Fruit fly (Drosophila melanogaster) whole organism, embryonic: Measurements from ENCODE around the gene CG32985.
A peak's percentile ranks its signal among the peaks of the same experiment; 100 is the strongest.

ENCODE experiments used
- Atf6 ChIP-seq: fragments of 200-800 bp; sonication (Bioruptor generic); IDR thresholded peaks from 2 replicates; pipeline ENCODE4 v1.3.6; 2022; ENCODE audit warnings: missing biosample characterization, missing genetic modification characterization
- CG11696 ChIP-seq: fragments of 200-800 bp; sonication (Bioruptor generic); IDR thresholded peaks from 2 replicates; pipeline ENCODE4 v1.3.6; 2022; ENCODE audit warnings: missing biosample characterization, missing genetic modification characterization
- CG12391 ChIP-seq: fragments of 200-800 bp; sonication (Bioruptor generic); optimal IDR thresholded peaks from 3 replicates; lab custom pipeline; 2018; ENCODE audit warnings: missing biosample characterization, mild to moderate bottlenecking, missing genetic modification characterization, moderate library complexity
- CG12942 ChIP-seq: fragments of 200-800 bp; sonication (Bioruptor generic); optimal IDR thresholded peaks from 3 replicates; lab custom pipeline; 2016; ENCODE audit warnings: missing biosample characterization, missing genetic modification characterization
- CG13624 ChIP-seq: fragments of 200-800 bp; sonication (Bioruptor generic); optimal IDR thresholded peaks from 2 replicates; lab custom pipeline; 2016; ENCODE audit warnings: missing biosample characterization, missing genetic modification characterization
- CG14441 ChIP-seq: fragments of 200-800 bp; sonication (Bioruptor generic); IDR thresholded peaks from 2 replicates; pipeline ENCODE4 v1.3.6; 2022; ENCODE audit warnings: missing biosample characterization, missing genetic modification characterization
- CG15601 ChIP-seq: fragments of 200-800 bp; sonication (Bioruptor generic); optimal IDR thresholded peaks from 3 replicates; lab custom pipeline; 2019; ENCODE audit warnings: missing biosample characterization, mild to moderate bottlenecking, missing genetic modification characterization, moderate library complexity
- CG15696 ChIP-seq: fragments of 200-800 bp; sonication (Bioruptor generic); optimal IDR thresholded peaks from 2 replicates; lab custom pipeline; 2019; ENCODE audit warnings: missing biosample characterization, mild to moderate bottlenecking, missing genetic modification characterization, moderate library complexity
- CG17328 ChIP-seq: fragments of 200-800 bp; sonication (Bioruptor generic); IDR thresholded peaks from 2 replicates; pipeline ENCODE4 v1.3.6; 2022; ENCODE audit warnings: missing biosample characterization, missing genetic modification characterization
- CG34224 ChIP-seq: fragments of 200-800 bp; sonication (Bioruptor generic); IDR thresholded peaks from 3 replicates; pipeline ENCODE4 v1.3.6; 2022; ENCODE audit warnings: missing biosample characterization, missing genetic modification characterization; ENCODE audit not compliant: partially characterized antibody
- CG3726 ChIP-seq: fragments of 200-800 bp; sonication (Bioruptor generic); IDR thresholded peaks from 3 replicates; pipeline ENCODE4, ENCODE4 v1.3.6; 2022; ENCODE audit warnings: missing biosample characterization, missing genetic modification characterization
- CG6272 ChIP-seq: fragments of 200-800 bp; sonication (Bioruptor generic); IDR thresholded peaks from 2 replicates; pipeline ENCODE4 v1.3.6; 2022; ENCODE audit warnings: missing biosample characterization, missing genetic modification characterization
- CG6654 ChIP-seq: fragments of 200-800 bp; sonication (Bioruptor generic); optimal IDR thresholded peaks from 2 replicates; lab custom pipeline; 2017; ENCODE audit warnings: missing biosample characterization, mild to moderate bottlenecking, missing genetic modification characterization
- CG6689 ChIP-seq: fragments of 200-800 bp; sonication (Bioruptor generic); IDR thresholded peaks from 2 replicates; pipeline ENCODE4 v1.3.6; 2022; ENCODE audit warnings: missing biosample characterization, missing genetic modification characterization
- CG6813 ChIP-seq: fragments of 200-800 bp; sonication (Bioruptor generic); optimal IDR thresholded peaks from 2 replicates; lab custom pipeline; 2017; ENCODE audit warnings: missing biosample characterization, missing genetic modification characterization, mild to moderate bottlenecking, moderate library complexity, missing genetic modification reagents
- Deaf1 ChIP-seq: fragments of 200-800 bp; optimal IDR thresholded peaks from 3 replicates; lab custom pipeline; 2019; ENCODE audit warnings: missing biosample characterization, mild to moderate bottlenecking, missing genetic modification characterization, moderate library complexity
- Doc3 ChIP-seq: fragments of 200-800 bp; sonication (Bioruptor generic); IDR thresholded peaks from 3 replicates; pipeline ENCODE4 v1.3.6; 2022; ENCODE audit warnings: missing biosample characterization, missing genetic modification characterization; ENCODE audit not compliant: partially characterized antibody
- E2f2 ChIP-seq: fragments of 200-800 bp; sonication (Bioruptor generic); IDR thresholded peaks from 2 replicates; pipeline ENCODE4 v1.3.6; 2022; ENCODE audit warnings: missing biosample characterization, missing genetic modification characterization
- Gsc ChIP-seq: fragments of 200-800 bp; sonication (Bioruptor generic); IDR thresholded peaks from 2 replicates; pipeline ENCODE4 v1.3.6; 2022; ENCODE audit warnings: missing biosample characterization, missing genetic modification characterization
- H2.0 ChIP-seq: fragments of 200-800 bp; sonication (Bioruptor generic); IDR thresholded peaks from 2 replicates; pipeline ENCODE4 v1.3.6; 2022; ENCODE audit warnings: missing biosample characterization, missing genetic modification characterization
- HLH54F ChIP-seq: fragments of 200-800 bp; sonication (Bioruptor generic); optimal IDR thresholded peaks from 3 replicates; lab custom pipeline; 2016; ENCODE audit warnings: missing biosample characterization, missing genetic modification characterization
- Hmr ChIP-seq: fragments of 200-800 bp; sonication (Bioruptor generic); optimal IDR thresholded peaks from 3 replicates; lab custom pipeline; 2017; ENCODE audit warnings: mild to moderate bottlenecking, missing biosample characterization, missing genetic modification reagents, missing genetic modification characterization
- Neu2 ChIP-seq: fragments of 200-800 bp; sonication (Bioruptor generic); optimal IDR thresholded peaks from 3 replicates; lab custom pipeline; 2016; ENCODE audit warnings: missing biosample characterization, missing genetic modification characterization, borderline replicate concordance
- Oli ChIP-seq: fragments of 200-800 bp; sonication (Bioruptor generic); optimal IDR thresholded peaks from 2 replicates; lab custom pipeline; 2018; ENCODE audit warnings: missing biosample characterization, mild to moderate bottlenecking, missing genetic modification characterization, moderate library complexity
- Side ChIP-seq: fragments of 200-800 bp; sonication (Bioruptor generic); optimal IDR thresholded peaks from 2 replicates; lab custom pipeline; 2016; ENCODE audit warnings: missing biosample characterization, missing genetic modification characterization
- Sry-δ ChIP-seq: fragments of 200-800 bp; sonication (Bioruptor generic); optimal IDR thresholded peaks from 2 replicates; lab custom pipeline; 2016; ENCODE audit warnings: missing biosample characterization, missing genetic modification characterization
- abd-A ChIP-seq: fragments of 200-800 bp; sonication (Bioruptor generic); optimal IDR thresholded peaks from 3 replicates; lab custom pipeline; 2019; ENCODE audit warnings: missing biosample characterization, mild to moderate bottlenecking, missing genetic modification characterization, moderate library complexity
- ap ChIP-seq: fragments of 200-800 bp; sonication (Bioruptor generic); IDR thresholded peaks from 2 replicates; pipeline ENCODE4 v1.3.6; 2022; ENCODE audit warnings: missing biosample characterization, missing genetic modification characterization
- az2 ChIP-seq: fragments of 200-800 bp; sonication (Bioruptor generic); optimal IDR thresholded peaks from 3 replicates; lab custom pipeline; 2016; ENCODE audit warnings: missing biosample characterization, missing genetic modification characterization
- dmrt99B ChIP-seq: fragments of 200-800 bp; sonication (Bioruptor generic); optimal IDR thresholded peaks from 2 replicates; lab custom pipeline; 2018; ENCODE audit warnings: missing biosample characterization, mild to moderate bottlenecking, missing genetic modification characterization, moderate library complexity
- dysf ChIP-seq: fragments of 200-800 bp; sonication (Bioruptor generic); IDR thresholded peaks from 3 replicates; pipeline ENCODE4 v1.3.6; 2022; ENCODE audit warnings: missing biosample characterization, missing genetic modification characterization
- fd64A ChIP-seq: fragments of 200-800 bp; sonication (Bioruptor generic); optimal IDR thresholded peaks from 3 replicates; lab custom pipeline; 2018; ENCODE audit warnings: missing biosample characterization, mild to moderate bottlenecking, missing genetic modification characterization
- ftz-f1 ChIP-seq: fragments of 200-800 bp; sonication (Bioruptor generic); optimal IDR thresholded peaks from 2 replicates; lab custom pipeline; 2016; ENCODE audit warnings: missing biosample characterization, missing genetic modification characterization
- ind ChIP-seq: fragments of 200-800 bp; sonication (Bioruptor generic); optimal IDR thresholded peaks from 3 replicates; lab custom pipeline; 2016; ENCODE audit warnings: missing biosample characterization, missing genetic modification characterization
- ken ChIP-seq: fragments of 200-800 bp; sonication (Bioruptor generic); IDR thresholded peaks from 3 replicates; pipeline ENCODE4 v1.3.6; 2022; ENCODE audit warnings: missing biosample characterization, missing genetic modification characterization
- klu ChIP-seq: fragments of 200-800 bp; sonication (Bioruptor generic); IDR thresholded peaks from 2 replicates; pipeline ENCODE4 v1.3.6; 2022; ENCODE audit warnings: missing biosample characterization, missing genetic modification characterization
- maf-S ChIP-seq: fragments of 200-800 bp; sonication (Bioruptor generic); optimal IDR thresholded peaks from 2 replicates; lab custom pipeline; 2016; ENCODE audit warnings: missing biosample characterization, missing genetic modification characterization
- nmo ChIP-seq: fragments of 200-800 bp; sonication (Bioruptor generic); optimal IDR thresholded peaks from 2 replicates; lab custom pipeline; 2018; ENCODE audit warnings: missing biosample characterization, mild to moderate bottlenecking, missing genetic modification characterization, moderate library complexity
- prd ChIP-seq, 3 experiments: fragments of >200 bp in 2 of 3; fragments of 200-800 bp in 1 of 3; sonication (Bioruptor generic) in 1 of 3; optimal IDR thresholded peaks in 2 of 3; IDR thresholded peaks in 1 of 3; 2 replicates in 2 of 3; 3 replicates in 1 of 3; pipeline versions ENCODE4 v1.3.6 to Lab custom; 2017 to 2022; ENCODE audit warnings: missing biosample characterization in 1 of 3, missing genetic modification characterization in 1 of 3
- row ChIP-seq: fragments of 200-800 bp; sonication (Bioruptor generic); IDR thresholded peaks from 3 replicates; pipeline ENCODE4 v1.3.6; 2022; ENCODE audit warnings: missing biosample characterization, missing genetic modification characterization
- sc ChIP-seq, 3 experiments: fragments of >200 bp in 2 of 3; fragments of 200-800 bp in 1 of 3; sonication (Bioruptor generic) in 1 of 3; optimal IDR thresholded peaks; 2 replicates in 2 of 3; 3 replicates in 1 of 3; lab custom pipeline; 2017; ENCODE audit warnings: mild to moderate bottlenecking in 1 of 3, missing biosample characterization in 1 of 3, missing genetic modification characterization in 1 of 3, missing genetic modification reagents in 1 of 3
- shn ChIP-seq: fragments of 200-800 bp; sonication (Bioruptor generic); optimal IDR thresholded peaks from 3 replicates; lab custom pipeline; 2016; ENCODE audit warnings: missing biosample characterization, missing genetic modification characterization
- sima ChIP-seq: fragments of 200-800 bp; sonication (Bioruptor generic); optimal IDR thresholded peaks from 2 replicates; lab custom pipeline; 2016; ENCODE audit warnings: missing biosample characterization, missing genetic modification characterization
- tio ChIP-seq: fragments of 200-800 bp; sonication (Bioruptor generic); optimal IDR thresholded peaks from 2 replicates; lab custom pipeline; 2017; ENCODE audit warnings: missing biosample characterization, missing genetic modification characterization, inconsistent platforms
- trem ChIP-seq: fragments of 200-800 bp; optimal IDR thresholded peaks from 3 replicates; lab custom pipeline; 2019; ENCODE audit warnings: missing biosample characterization, mild to moderate bottlenecking, missing genetic modification characterization, moderate library complexity
- unpg ChIP-seq: fragments of 200-800 bp; sonication (Bioruptor generic); optimal IDR thresholded peaks from 3 replicates; lab custom pipeline; 2018; ENCODE audit warnings: missing biosample characterization, mild to moderate bottlenecking, missing genetic modification characterization, moderate library complexity
- vvl ChIP-seq: fragments of 200-800 bp; sonication (Bioruptor generic); IDR thresholded peaks from 2 replicates; pipeline ENCODE4 v1.3.6; 2022; ENCODE audit warnings: missing biosample characterization, missing genetic modification characterization
- wek ChIP-seq: fragments of 200-800 bp; sonication (Bioruptor generic); optimal IDR thresholded peaks from 3 replicates; lab custom pipeline; 2018; ENCODE audit warnings: missing biosample characterization, mild to moderate bottlenecking, missing genetic modification characterization, moderate library complexity
- zfh1 ChIP-seq: fragments of 200-800 bp; sonication (Bioruptor generic); IDR thresholded peaks from 3 replicates; pipeline ENCODE4 v1.3.6; 2022; ENCODE audit warnings: missing biosample characterization, missing genetic modification characterization

CG32985 gene

dm6 chr2L:8951184-8951934 is 11.0 kb upstream of the CG32985 start, which contains the start of gene C1GalTA (continued):
- peak; percentile 99 for TF ChIP-seq Hmr (GFP tag; lab: Kevin White, UChicago)
- no peak for TF ChIP-seq prd (optimal IDR thresholded peaks at IDR 0.05; lab: Kevin White, UChicago)
- peak; percentile 95 for TF ChIP-seq prd (GFP tag; IDR thresholded peaks at IDR 0.05; lab: Robert Waterston, UW)
- TF ChIP-seq Sry-δ (GFP tag; lab: Kevin White, UChicago): no peak
- peak; percentile 83 for TF ChIP-seq E2f2 (GFP tag; lab: Robert Waterston, UW)
- peak; percentile 63 for TF ChIP-seq shn
- peak; percentile 96 for TF ChIP-seq Atf6 (GFP tag; lab: Robert Waterston, UW)
- TF ChIP-seq ap (GFP tag; lab: Robert Waterston, UW): peak; percentile 90
- TF ChIP-seq klu (GFP tag; lab: Robert Waterston, UW): peak; percentile 96
- peak; percentile 100 for TF ChIP-seq CG12391 (tag; lab: Kevin White, UChicago)
- peak; percentile 97 for TF ChIP-seq CG15601
- peak; percentile 95 for TF ChIP-seq CG15696 (tag; lab: Kevin White, UChicago)
- TF ChIP-seq CG34224 (GFP tag; lab: Robert Waterston, UW): no peak
- TF ChIP-seq wek (GFP tag; lab: Kevin White, UChicago): peak; percentile 38
- peak; percentile 94 for TF ChIP-seq ind (GFP tag; lab: Kevin White, UChicago)
- peak; percentile 98 for TF ChIP-seq dysf (GFP tag; lab: Robert Waterston, UW)
- TF ChIP-seq maf-S (GFP tag; lab: Kevin White, UChicago): peak; percentile 21
- TF ChIP-seq az2 (GFP tag; lab: Kevin White, UChicago): peak; percentile 94
- TF ChIP-seq CG6272 (GFP tag; lab: Robert Waterston, UW): peak; percentile 84
- TF ChIP-seq fd64A (GFP tag; lab: Kevin White, UChicago): peak; percentile 65
- TF ChIP-seq CG6813 (GFP tag; lab: Kevin White, UChicago): peak; percentile 96
- peak; percentile 95 for TF ChIP-seq tio
- peak; percentile 91 for TF ChIP-seq H2.0 (GFP tag; lab: Robert Waterston, UW)
- TF ChIP-seq CG13624 (GFP tag; lab: Kevin White, UChicago): peak; percentile 61
- TF ChIP-seq CG12942: peak; percentile 92
- peak; percentile 48 for TF ChIP-seq Side (GFP tag; lab: Kevin White, UChicago)
- peak; percentile 80 for TF ChIP-seq ken (GFP tag; lab: Robert Waterston, UW)
- TF ChIP-seq CG6654 (GFP tag; lab: Kevin White, UChicago): peak; percentile 85
- no peak for TF ChIP-seq ftz-f1 (GFP tag; lab: Kevin White, UChicago)
- TF ChIP-seq Oli (tag; lab: Kevin White, UChicago): peak; percentile 98
- TF ChIP-seq nmo: peak; percentile 100
- TF ChIP-seq Gsc (GFP tag; lab: Robert Waterston, UW): no peak
- TF ChIP-seq Neu2 (GFP tag; lab: Kevin White, UChicago): no peak
- TF ChIP-seq Doc3 (GFP tag; lab: Robert Waterston, UW): no peak
- TF ChIP-seq CG3726: peak; percentile 84
- peak; percentile 90 for TF ChIP-seq CG11696 (GFP tag; lab: Robert Waterston, UW)
- TF ChIP-seq abd-A (tag; lab: Kevin White, UChicago): peak; percentile 92
- peak; percentile 93 for TF ChIP-seq Deaf1 (tag; lab: Kevin White, UChicago)
- TF ChIP-seq CG14441 (GFP tag; lab: Robert Waterston, UW): peak; percentile 88
- TF ChIP-seq CG6689: peak; percentile 98
- peak; percentile 99 for TF ChIP-seq dmrt99B
- peak; percentile 99 for TF ChIP-seq unpg (GFP tag; lab: Kevin White, UChicago)
- TF ChIP-seq CG17328: peak; percentile 96
- TF ChIP-seq vvl (GFP tag; lab: Robert Waterston, UW): peak; percentile 98
- TF ChIP-seq trem: peak; percentile 97
- TF ChIP-seq sc (optimal IDR thresholded peaks at IDR 0.05; lab: Kevin White, UChicago): no peak
- peak; percentile 97 for TF ChIP-seq sc (GFP tag; optimal IDR thresholded peaks at IDR 0.05; lab: Kevin White, UChicago)
- peak; percentile 91 for TF ChIP-seq zfh1
- peak; percentile 48 for TF ChIP-seq HLH54F (GFP tag; lab: Kevin White, UChicago)
- peak; percentile 98 for TF ChIP-seq row (GFP tag; lab: Robert Waterston, UW)
- no peak for TF ChIP-seq sima (GFP tag; lab: Kevin White, UChicago)
